Fruit fly (Drosophila melanogaster) whole organism, embryonic: Measurements from ENCODE around the gene Drice.

Experiments used
- Bgb ChIP-seq: fragments of 200-800 bp; sonication (Bioruptor generic); IDR thresholded peaks from 2 replicates; pipeline ENCODE4 v1.3.6; 2022; ENCODE audit warnings: missing biosample characterization, missing genetic modification characterization; ENCODE audit not compliant: partially characterized antibody
- CG10543 ChIP-seq: fragments of 200-800 bp; sonication (Bioruptor generic); optimal IDR thresholded peaks from 3 replicates; lab custom pipeline; 2017; ENCODE audit warnings: missing biosample characterization, mild to moderate bottlenecking, missing genetic modification characterization, moderate library complexity
- CG12769 ChIP-seq: fragments of 200-800 bp; sonication (Bioruptor generic); optimal IDR thresholded peaks from 2 replicates; lab custom pipeline; 2019; ENCODE audit warnings: missing biosample characterization, mild to moderate bottlenecking, missing genetic modification characterization, moderate library complexity
- CG13287 ChIP-seq: fragments of 200-800 bp; sonication (Bioruptor generic); IDR thresholded peaks from 2 replicates; pipeline ENCODE4 v1.3.6; 2022; ENCODE audit warnings: missing biosample characterization, missing genetic modification characterization; ENCODE audit not compliant: partially characterized antibody
- CG13424 ChIP-seq: fragments of 200-800 bp; sonication (Bioruptor generic); optimal IDR thresholded peaks from 2 replicates; lab custom pipeline; 2019; ENCODE audit warnings: missing biosample characterization, mild to moderate bottlenecking, missing genetic modification characterization, moderate library complexity
- CG13624 ChIP-seq: fragments of 200-800 bp; sonication (Bioruptor generic); optimal IDR thresholded peaks from 2 replicates; lab custom pipeline; 2016; ENCODE audit warnings: missing biosample characterization, missing genetic modification characterization
- CG13894 ChIP-seq: fragments of 200-800 bp; sonication (Bioruptor generic); optimal IDR thresholded peaks from 3 replicates; lab custom pipeline; 2018; ENCODE audit warnings: missing biosample characterization, mild to moderate bottlenecking, missing genetic modification characterization, moderate library complexity
- CG15514 ChIP-seq: fragments of 200-800 bp; sonication (Bioruptor generic); optimal IDR thresholded peaks from 3 replicates; lab custom pipeline; 2017; ENCODE audit warnings: missing biosample characterization, missing genetic modification characterization, mild to moderate bottlenecking, moderate library complexity, missing genetic modification reagents
- CG17385 ChIP-seq: fragments of 200-800 bp; sonication (Bioruptor generic); optimal IDR thresholded peaks from 3 replicates; lab custom pipeline; 2018; ENCODE audit warnings: missing biosample characterization, mild to moderate bottlenecking, missing genetic modification characterization
- CG2712 ChIP-seq: fragments of 200-800 bp; optimal IDR thresholded peaks from 3 replicates; lab custom pipeline; 2019; ENCODE audit warnings: missing biosample characterization, mild to moderate bottlenecking, missing genetic modification characterization, moderate library complexity
- CG34224 ChIP-seq: fragments of 200-800 bp; sonication (Bioruptor generic); IDR thresholded peaks from 3 replicates; pipeline ENCODE4 v1.3.6; 2022; ENCODE audit warnings: missing biosample characterization, missing genetic modification characterization; ENCODE audit not compliant: partially characterized antibody
- CG6175 ChIP-seq: fragments of 200-800 bp; sonication (Bioruptor generic); IDR thresholded peaks from 3 replicates; pipeline ENCODE4 v1.3.6; 2022; ENCODE audit warnings: missing biosample characterization, missing genetic modification characterization
- CG6689 ChIP-seq: fragments of 200-800 bp; sonication (Bioruptor generic); IDR thresholded peaks from 2 replicates; pipeline ENCODE4 v1.3.6; 2022; ENCODE audit warnings: missing biosample characterization, missing genetic modification characterization
- CG6791 ChIP-seq: fragments of 200-800 bp; sonication (Bioruptor generic); IDR thresholded peaks from 3 replicates; pipeline ENCODE4 v1.3.6; 2022; ENCODE audit warnings: missing biosample characterization, missing genetic modification characterization; ENCODE audit not compliant: partially characterized antibody
- CG6813 ChIP-seq: fragments of 200-800 bp; sonication (Bioruptor generic); optimal IDR thresholded peaks from 2 replicates; lab custom pipeline; 2017; ENCODE audit warnings: missing biosample characterization, missing genetic modification characterization, mild to moderate bottlenecking, moderate library complexity, missing genetic modification reagents
- CG7357 ChIP-seq: fragments of 200-800 bp; sonication (Bioruptor generic); IDR thresholded peaks from 3 replicates; pipeline ENCODE4 v1.3.6; 2022; ENCODE audit warnings: missing biosample characterization, missing genetic modification characterization
- CG8089 ChIP-seq: fragments of 200-800 bp; sonication (Bioruptor generic); optimal IDR thresholded peaks from 3 replicates; lab custom pipeline; 2016; ENCODE audit warnings: missing biosample characterization, missing genetic modification characterization
- CG8290 ChIP-seq, 3 experiments: fragments of 200-800 bp; sonication (Bioruptor generic); optimal IDR thresholded peaks; 2 replicates each; lab custom pipeline; 2016 to 2019; ENCODE audit warnings: missing biosample characterization in 3 of 3, missing genetic modification characterization in 3 of 3, mild to moderate bottlenecking in 2 of 3, moderate library complexity in 1 of 3
- Deaf1 ChIP-seq: fragments of 200-800 bp; optimal IDR thresholded peaks from 3 replicates; lab custom pipeline; 2019; ENCODE audit warnings: missing biosample characterization, mild to moderate bottlenecking, missing genetic modification characterization, moderate library complexity
- H2.0 ChIP-seq: fragments of 200-800 bp; sonication (Bioruptor generic); IDR thresholded peaks from 2 replicates; pipeline ENCODE4 v1.3.6; 2022; ENCODE audit warnings: missing biosample characterization, missing genetic modification characterization
- HLH3B ChIP-seq: fragments of 200-800 bp; sonication (Bioruptor generic); IDR thresholded peaks from 2 replicates; pipeline ENCODE4 v1.3.6; 2022; ENCODE audit warnings: missing biosample characterization, missing genetic modification characterization
- Hr3 ChIP-seq: fragments of 200-800 bp; sonication (Bioruptor generic); optimal IDR thresholded peaks from 3 replicates; lab custom pipeline; 2016; ENCODE audit warnings: missing biosample characterization, missing genetic modification characterization
- Hr39 ChIP-seq: fragments of >200 bp; optimal IDR thresholded peaks from 2 replicates; lab custom pipeline; 2017
- Scr ChIP-seq: fragments of 200-800 bp; sonication (Bioruptor generic); IDR thresholded peaks from 2 replicates; pipeline ENCODE4 v1.3.6; 2022; ENCODE audit warnings: missing biosample characterization, missing genetic modification characterization; ENCODE audit not compliant: partially characterized antibody
- abd-A ChIP-seq: fragments of 200-800 bp; sonication (Bioruptor generic); optimal IDR thresholded peaks from 3 replicates; lab custom pipeline; 2019; ENCODE audit warnings: missing biosample characterization, mild to moderate bottlenecking, missing genetic modification characterization, moderate library complexity
- amos ChIP-seq: fragments of 200-800 bp; sonication (Bioruptor generic); IDR thresholded peaks from 2 replicates; pipeline ENCODE4 v1.3.6; 2022; ENCODE audit warnings: missing biosample characterization, missing genetic modification characterization; ENCODE audit not compliant: partially characterized antibody
- bbx ChIP-seq: fragments of 200-800 bp; sonication (Bioruptor generic); IDR thresholded peaks from 2 replicates; pipeline ENCODE4 v1.3.6; 2022; ENCODE audit warnings: missing biosample characterization, missing genetic modification characterization; ENCODE audit not compliant: partially characterized antibody
- cg ChIP-seq: fragments of 200-800 bp; sonication (Bioruptor generic); optimal IDR thresholded peaks from 3 replicates; lab custom pipeline; 2019; ENCODE audit warnings: missing biosample characterization, mild to moderate bottlenecking, missing genetic modification characterization, moderate library complexity
- chinmo ChIP-seq: fragments of 200-800 bp; sonication (Bioruptor generic); IDR thresholded peaks from 4 replicates; pipeline ENCODE4 v1.3.6; 2022; ENCODE audit warnings: missing biosample characterization, missing genetic modification characterization; ENCODE audit not compliant: partially characterized antibody
- ci ChIP-seq: fragments of 200-800 bp; sonication (Bioruptor generic); IDR thresholded peaks from 3 replicates; pipeline ENCODE4 v1.3.6; 2022; ENCODE audit warnings: missing biosample characterization, missing genetic modification characterization
- crol ChIP-seq: fragments of 200-800 bp; sonication (Bioruptor generic); IDR thresholded peaks from 2 replicates; pipeline ENCODE4 v1.3.6; 2022; ENCODE audit warnings: missing biosample characterization, missing genetic modification characterization
- cwo ChIP-seq: fragments of 200-800 bp; sonication (Bioruptor generic); optimal IDR thresholded peaks from 3 replicates; lab custom pipeline; 2017; ENCODE audit warnings: missing biosample characterization, missing genetic modification characterization, mild to moderate bottlenecking, moderate library complexity, missing genetic modification reagents
- ind ChIP-seq: fragments of 200-800 bp; sonication (Bioruptor generic); optimal IDR thresholded peaks from 3 replicates; lab custom pipeline; 2016; ENCODE audit warnings: missing biosample characterization, missing genetic modification characterization
- kay ChIP-seq: fragments of 200-800 bp; sonication (Bioruptor generic); optimal IDR thresholded peaks from 2 replicates; lab custom pipeline; 2016; ENCODE audit warnings: missing biosample characterization, missing genetic modification characterization
- maf-S ChIP-seq: fragments of 200-800 bp; sonication (Bioruptor generic); optimal IDR thresholded peaks from 2 replicates; lab custom pipeline; 2016; ENCODE audit warnings: missing biosample characterization, missing genetic modification characterization
- rib ChIP-seq: fragments of 200-800 bp; sonication (Bioruptor generic); IDR thresholded peaks from 2 replicates; pipeline ENCODE4 v1.3.6; 2022; ENCODE audit warnings: missing biosample characterization, missing genetic modification characterization
- sd ChIP-seq: fragments of 200-800 bp; sonication (Bioruptor generic); optimal IDR thresholded peaks from 3 replicates; lab custom pipeline; 2018; ENCODE audit warnings: missing biosample characterization, mild to moderate bottlenecking, missing genetic modification characterization, moderate library complexity
- sens ChIP-seq: fragments of 200-800 bp; sonication (Bioruptor generic); peaks from one replicate; lab custom pipeline; 2016; ENCODE audit warnings: missing biosample characterization, missing genetic modification characterization
- sr ChIP-seq: fragments of 200-800 bp; sonication (Bioruptor generic); IDR thresholded peaks from 3 replicates; pipeline ENCODE4 v1.3.6; 2022; ENCODE audit warnings: missing biosample characterization, missing genetic modification characterization
- sug ChIP-seq: fragments of 200-800 bp; optimal IDR thresholded peaks from 2 replicates; lab custom pipeline; 2019; ENCODE audit warnings: missing biosample characterization, mild to moderate bottlenecking, missing genetic modification characterization, moderate library complexity
- tna ChIP-seq: fragments of 200-800 bp; sonication (Bioruptor generic); IDR thresholded peaks from 2 replicates; pipeline ENCODE4 v1.3.6; 2022; ENCODE audit warnings: missing biosample characterization, missing genetic modification characterization; ENCODE audit not compliant: partially characterized antibody
- tup ChIP-seq: fragments of 200-800 bp; sonication (Bioruptor generic); optimal IDR thresholded peaks from 2 replicates; lab custom pipeline; 2016; ENCODE audit warnings: missing biosample characterization, mild to moderate bottlenecking, missing genetic modification characterization, moderate library complexity
- unc-4 ChIP-seq: fragments of 200-800 bp; sonication (Bioruptor generic); IDR thresholded peaks from 2 replicates; pipeline ENCODE4 v1.3.6; 2022; ENCODE audit warnings: missing biosample characterization, missing genetic modification characterization; ENCODE audit not compliant: partially characterized antibody
- wek ChIP-seq: fragments of 200-800 bp; sonication (Bioruptor generic); optimal IDR thresholded peaks from 3 replicates; lab custom pipeline; 2018; ENCODE audit warnings: missing biosample characterization, mild to moderate bottlenecking, missing genetic modification characterization, moderate library complexity
- wor ChIP-seq: fragments of 200-800 bp; sonication (Bioruptor generic); IDR thresholded peaks from 2 replicates; pipeline ENCODE4 v1.3.6; 2022; ENCODE audit warnings: missing biosample characterization, missing genetic modification characterization
- z ChIP-seq: fragments of 200-800 bp; sonication (Bioruptor generic); IDR thresholded peaks from 3 replicates; pipeline ENCODE4 v1.3.6; 2022; ENCODE audit warnings: missing biosample characterization, missing genetic modification characterization

Drice gene

DNA sequence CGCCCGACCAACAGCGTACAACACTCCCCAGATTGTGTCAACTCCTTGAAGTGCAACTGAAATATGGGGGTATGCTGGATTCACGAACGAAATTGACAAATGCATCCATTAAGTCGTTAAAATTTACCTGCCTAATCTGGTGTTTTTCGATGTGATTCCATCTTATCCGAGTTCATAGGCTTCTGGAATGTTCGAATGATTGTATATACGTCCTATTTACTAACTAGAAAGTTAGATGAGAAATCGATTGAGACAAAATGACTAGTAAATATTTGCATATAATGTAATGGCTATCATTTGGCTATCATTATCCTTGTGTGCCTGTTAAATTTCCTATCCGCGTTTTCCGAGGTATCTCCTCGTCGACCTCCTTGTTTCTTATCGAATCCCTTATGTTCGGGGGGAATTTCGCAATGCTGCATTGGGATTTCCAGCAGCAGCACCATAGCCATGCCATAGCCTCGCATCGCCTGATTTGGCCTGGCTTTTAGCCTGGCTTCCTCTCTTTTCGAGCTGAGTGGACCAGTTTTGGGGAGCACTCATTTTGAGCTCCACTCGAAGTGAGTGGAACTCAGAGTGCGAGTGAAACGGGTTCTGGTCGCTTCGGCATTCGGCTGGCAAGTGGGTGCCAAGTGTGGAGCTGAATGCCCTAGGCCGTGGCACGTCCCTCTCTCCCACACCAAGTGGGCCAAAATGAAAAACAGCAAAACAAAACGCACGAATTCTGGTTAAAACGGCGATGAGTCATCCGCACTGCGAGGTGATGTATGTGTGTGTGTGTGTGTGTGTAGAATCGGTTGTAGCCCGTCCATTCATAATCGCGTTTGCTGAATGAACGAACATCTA, 21.1 kb upstream of the Drice start:
- TF ChIP-seq CG6175 (GFP tag; lab: Robert Waterston, UW) (peak; percentile 58; the same call in 1 of the 3 replicates), tup (GFP tag; lab: Kevin White, UChicago) (no peak), CG13287 (GFP tag; lab: Robert Waterston, UW) (peak; percentile 39; the same call in 1 of the 2 replicates), HLH3B (GFP tag; lab: Robert Waterston, UW) (no peak), wor (no peak), rib (GFP tag; lab: Robert Waterston, UW) (peak; percentile 49; the same call in 1 of the 2 replicates), CG34224 (GFP tag; lab: Robert Waterston, UW) (peak; percentile 15; the same call in 1 of the 3 replicates), sr (GFP tag; lab: Robert Waterston, UW) (0 out of 3 replicates have a peak, but pooled peaks have one; percentile 21), z (GFP tag; lab: Robert Waterston, UW) (peak; percentile 98), abd-A (tag; lab: Kevin White, UChicago) (peak; percentile 47), CG8290 (GFP tag; optimal IDR thresholded peaks at IDR 0.05; lab: Kevin White, UChicago) (no peak), CG8290 (tag; optimal IDR thresholded peaks at IDR 0.05; lab: Kevin White, UChicago) (peak in 1 of 2 experiments; percentile 35), maf-S (GFP tag; lab: Kevin White, UChicago) (no peak), ind (GFP tag; lab: Kevin White, UChicago) (no peak), chinmo (GFP tag; lab: Robert Waterston, UW) (peak; percentile 95; the same call in 3 of the 4 replicates), CG13624 (GFP tag; lab: Kevin White, UChicago) (no peak), Hr3 (GFP tag; lab: Kevin White, UChicago) (no peak), CG2712 (no peak), tna (GFP tag; lab: Robert Waterston, UW) (peak; percentile 41; the same call in 1 of the 2 replicates), CG6689 (GFP tag; lab: Robert Waterston, UW) (no peak), sens (GFP tag; lab: Kevin White, UChicago) (no peak), bbx (peak; percentile 60; the same call in 1 of the 2 replicates), CG13424 (tag; lab: Kevin White, UChicago) (no peak), Deaf1 (peak; percentile 54), sug (tag; lab: Kevin White, UChicago) (no peak), CG7357 (GFP tag; lab: Robert Waterston, UW) (no peak), cwo (GFP tag; lab: Kevin White, UChicago) (peak; percentile 65), amos (GFP tag; lab: Robert Waterston, UW) (peak; percentile 34; the same call in 1 of the 2 replicates), sd (tag; lab: Kevin White, UChicago) (peak; percentile 67), wek (GFP tag; lab: Kevin White, UChicago) (no peak), CG6813 (GFP tag; lab: Kevin White, UChicago) (no peak), CG12769 (tag; lab: Kevin White, UChicago) (peak; percentile 69), CG8089 (GFP tag; lab: Kevin White, UChicago) (no peak), kay (GFP tag; lab: Kevin White, UChicago) (peak; percentile 96), unc-4 (GFP tag; lab: Robert Waterston, UW) (peak; percentile 42; the same call in 1 of the 2 replicates), ci (GFP tag; lab: Robert Waterston, UW) (peak; percentile 29; the same call in 1 of the 3 replicates), CG10543 (GFP tag; lab: Kevin White, UChicago) (peak; percentile 27), CG6791 (no peak), H2.0 (GFP tag; lab: Robert Waterston, UW) (no peak), crol (peak; percentile 52; the same call in 1 of the 2 replicates), CG13894 (tag; lab: Kevin White, UChicago) (peak; percentile 68), CG15514 (peak; percentile 29), Hr39 (no peak), Scr (GFP tag; lab: Robert Waterston, UW) (peak; percentile 53), Bgb (GFP tag; lab: Robert Waterston, UW) (peak; percentile 66; the same call in 1 of the 2 replicates), CG17385 (GFP tag; lab: Kevin White, UChicago) (no peak), cg (GFP tag; lab: Kevin White, UChicago) (peak; percentile 44)
